Fruit fly (Drosophila melanogaster) whole organism, embryonic: ENCODE results near the gene PDCD-5.

Source experiments
- ATbp ChIP-seq: fragments of 200-800 bp; sonication (Bioruptor generic); optimal IDR thresholded peaks from 2 replicates; lab custom pipeline; 2017; ENCODE audit warnings: missing biosample characterization, mild to moderate bottlenecking, missing genetic modification characterization, missing genetic modification reagents
- CG12942 ChIP-seq: fragments of 200-800 bp; sonication (Bioruptor generic); optimal IDR thresholded peaks from 3 replicates; lab custom pipeline; 2016; ENCODE audit warnings: missing biosample characterization, missing genetic modification characterization
- CG13123 ChIP-seq: fragments of 200-800 bp; sonication (Bioruptor generic); optimal IDR thresholded peaks from 2 replicates; lab custom pipeline; 2016; ENCODE audit warnings: missing biosample characterization, missing genetic modification characterization
- CG14965 ChIP-seq: fragments of 200-800 bp; sonication (Bioruptor generic); optimal IDR thresholded peaks from 2 replicates; lab custom pipeline; 2016; ENCODE audit warnings: missing biosample characterization, missing genetic modification characterization, borderline replicate concordance
- CG15269 ChIP-seq: fragments of 200-800 bp; sonication (Bioruptor generic); optimal IDR thresholded peaks from 2 replicates; lab custom pipeline; 2018; ENCODE audit warnings: missing biosample characterization, mild to moderate bottlenecking, missing genetic modification characterization, moderate library complexity
- CG15479 ChIP-seq: fragments of 200-800 bp; sonication (Bioruptor generic); optimal IDR thresholded peaks from 3 replicates; lab custom pipeline; 2019; ENCODE audit warnings: missing biosample characterization, mild to moderate bottlenecking, missing genetic modification characterization, moderate library complexity
- CG16815 ChIP-seq: fragments of 200-800 bp; sonication (Bioruptor generic); optimal IDR thresholded peaks from 3 replicates; lab custom pipeline; 2017; ENCODE audit warnings: missing biosample characterization, mild to moderate bottlenecking, missing genetic modification characterization
- CG17612 ChIP-seq: fragments of 200-800 bp; sonication (Bioruptor generic); IDR thresholded peaks from 2 replicates; pipeline ENCODE4 v1.3.6; 2022; ENCODE audit warnings: missing biosample characterization, missing genetic modification characterization
- CG18764 ChIP-seq: fragments of 200-800 bp; sonication (Bioruptor generic); optimal IDR thresholded peaks from 3 replicates; lab custom pipeline; 2016; ENCODE audit warnings: missing biosample characterization, missing genetic modification characterization
- CG32767 ChIP-seq: fragments of 200-800 bp; sonication (Bioruptor generic); IDR thresholded peaks from 2 replicates; pipeline ENCODE4 v1.3.6; 2022; ENCODE audit warnings: missing biosample characterization, missing genetic modification characterization
- CG3995 ChIP-seq: fragments of 200-800 bp; sonication (Bioruptor generic); optimal IDR thresholded peaks from 3 replicates; lab custom pipeline; 2016; ENCODE audit warnings: missing biosample characterization, missing genetic modification characterization
- CG4282 ChIP-seq: fragments of 200-800 bp; sonication (Bioruptor generic); optimal IDR thresholded peaks from 2 replicates; lab custom pipeline; 2016; ENCODE audit warnings: missing biosample characterization, missing genetic modification characterization
- CG4707 ChIP-seq: fragments of 200-800 bp; sonication (Bioruptor generic); optimal IDR thresholded peaks from 2 replicates; lab custom pipeline; 2018; ENCODE audit warnings: missing biosample characterization, mild to moderate bottlenecking, missing genetic modification characterization, moderate library complexity
- CTCF ChIP-seq: fragments of 200-800 bp; sonication (Bioruptor generic); optimal IDR thresholded peaks from 2 replicates; lab custom pipeline; 2017; ENCODE audit warnings: missing biosample characterization, mild to moderate bottlenecking, missing genetic modification characterization, moderate library complexity
- D19A ChIP-seq: fragments of 200-800 bp; optimal IDR thresholded peaks from 3 replicates; lab custom pipeline; 2019; ENCODE audit warnings: missing biosample characterization, mild to moderate bottlenecking, missing genetic modification characterization, moderate library complexity
- Dbx ChIP-seq: fragments of 200-800 bp; sonication (Bioruptor generic); IDR thresholded peaks from 3 replicates; pipeline ENCODE4 v1.3.6; 2022; ENCODE audit warnings: missing biosample characterization, missing genetic modification characterization
- Elba2 ChIP-seq: fragments of 200-800 bp; sonication (Bioruptor generic); optimal IDR thresholded peaks from 3 replicates; lab custom pipeline; 2016; ENCODE audit warnings: missing biosample characterization, missing genetic modification characterization
- HLH4C ChIP-seq: fragments of 200-800 bp; sonication (Bioruptor generic); IDR thresholded peaks from 3 replicates; pipeline ENCODE4 v1.3.6; 2022; ENCODE audit warnings: missing biosample characterization, missing genetic modification characterization; ENCODE audit not compliant: partially characterized antibody
- HLH54F ChIP-seq: fragments of 200-800 bp; sonication (Bioruptor generic); optimal IDR thresholded peaks from 3 replicates; lab custom pipeline; 2016; ENCODE audit warnings: missing biosample characterization, missing genetic modification characterization
- HmgD ChIP-seq: fragments of 200-800 bp; sonication (Bioruptor generic); optimal IDR thresholded peaks from 3 replicates; lab custom pipeline; 2016; ENCODE audit warnings: missing biosample characterization, missing genetic modification characterization
- Hr78 ChIP-seq, 2 experiments: fragments of 200-800 bp in 1 of 2; fragments of >200 bp in 1 of 2; sonication (Bioruptor generic) in 1 of 2; optimal IDR thresholded peaks; 2 replicates each; lab custom pipeline; 2017 to 2019; ENCODE audit warnings: missing biosample characterization in 2 of 2, missing genetic modification characterization in 2 of 2, mild to moderate bottlenecking in 1 of 2, moderate library complexity in 1 of 2
- Kr ChIP-seq: fragments of 200-800 bp; sonication (Bioruptor generic); optimal IDR thresholded peaks from 2 replicates; lab custom pipeline; 2017; ENCODE audit warnings: missing biosample characterization, mild to moderate bottlenecking, missing genetic modification characterization
- NFAT ChIP-seq: fragments of 200-800 bp; sonication (Bioruptor generic); IDR thresholded peaks from 2 replicates; pipeline ENCODE4 v1.3.6; 2022; ENCODE audit warnings: missing biosample characterization, missing genetic modification characterization
- Sox100B ChIP-seq: fragments of 200-800 bp; sonication (Bioruptor generic); optimal IDR thresholded peaks from 3 replicates; lab custom pipeline; 2018; ENCODE audit warnings: missing biosample characterization, mild to moderate bottlenecking, missing genetic modification characterization
- Taf1 ChIP-seq: fragments of 200-800 bp; sonication (Bioruptor generic); IDR thresholded peaks from 2 replicates; pipeline ENCODE4 v1.3.6; 2022; ENCODE audit warnings: missing biosample characterization, missing genetic modification characterization
- Trl ChIP-seq, 3 experiments: fragments of >200 bp in 2 of 3; fragments of 200-800 bp in 1 of 3; sonication (Bioruptor generic) in 1 of 3; optimal IDR thresholded peaks; 2 replicates in 1 of 3; 3 replicates in 2 of 3; lab custom pipeline; 2016 to 2017; ENCODE audit warnings: missing biosample characterization in 1 of 3, missing genetic modification characterization in 1 of 3
- Xrp1 ChIP-seq: fragments of 200-800 bp; sonication (Bioruptor generic); IDR thresholded peaks from 2 replicates; pipeline ENCODE4 v1.3.6; 2022; ENCODE audit warnings: missing biosample characterization, missing genetic modification characterization
- ab ChIP-seq: fragments of 200-800 bp; sonication (Bioruptor generic); optimal IDR thresholded peaks from 2 replicates; lab custom pipeline; 2016; ENCODE audit warnings: missing biosample characterization, missing genetic modification characterization
- ara ChIP-seq: fragments of 200-800 bp; sonication (Bioruptor generic); IDR thresholded peaks from 2 replicates; pipeline ENCODE4 v1.3.6; 2022; ENCODE audit warnings: missing biosample characterization, missing genetic modification characterization
- chinmo ChIP-seq: fragments of 200-800 bp; sonication (Bioruptor generic); IDR thresholded peaks from 4 replicates; pipeline ENCODE4 v1.3.6; 2022; ENCODE audit warnings: missing biosample characterization, missing genetic modification characterization; ENCODE audit not compliant: partially characterized antibody
- dmrt99B ChIP-seq: fragments of 200-800 bp; sonication (Bioruptor generic); optimal IDR thresholded peaks from 2 replicates; lab custom pipeline; 2018; ENCODE audit warnings: missing biosample characterization, mild to moderate bottlenecking, missing genetic modification characterization, moderate library complexity
- eyg ChIP-seq: fragments of 200-800 bp; sonication (Bioruptor generic); optimal IDR thresholded peaks from 3 replicates; lab custom pipeline; 2016; ENCODE audit warnings: missing biosample characterization, missing genetic modification characterization
- h ChIP-seq: fragments of >200 bp; optimal IDR thresholded peaks from 2 replicates; lab custom pipeline; 2017
- inv ChIP-seq: fragments of 200-800 bp; sonication (Bioruptor generic); IDR thresholded peaks from 2 replicates; pipeline ENCODE4 v1.3.6; 2022; ENCODE audit warnings: missing biosample characterization, missing genetic modification characterization; ENCODE audit not compliant: partially characterized antibody
- nom ChIP-seq: fragments of 200-800 bp; sonication (Bioruptor generic); optimal IDR thresholded peaks from 2 replicates; lab custom pipeline; 2017; ENCODE audit warnings: missing biosample characterization, missing genetic modification characterization, mild to moderate bottlenecking, moderate library complexity, missing genetic modification reagents
- tll ChIP-seq, 2 experiments: fragments of 200-800 bp in 1 of 2; fragments of >200 bp in 1 of 2; sonication (Bioruptor generic) in 1 of 2; optimal IDR thresholded peaks; 2 replicates each; lab custom pipeline; 2017 to 2019; ENCODE audit warnings: missing biosample characterization in 2 of 2, missing genetic modification characterization in 2 of 2, mild to moderate bottlenecking in 1 of 2, moderate library complexity in 1 of 2
- wek ChIP-seq: fragments of 200-800 bp; sonication (Bioruptor generic); optimal IDR thresholded peaks from 3 replicates; lab custom pipeline; 2018; ENCODE audit warnings: missing biosample characterization, mild to moderate bottlenecking, missing genetic modification characterization, moderate library complexity
- wor ChIP-seq: fragments of 200-800 bp; sonication (Bioruptor generic); IDR thresholded peaks from 2 replicates; pipeline ENCODE4 v1.3.6; 2022; ENCODE audit warnings: missing biosample characterization, missing genetic modification characterization
- yki ChIP-seq: fragments of >200 bp; optimal IDR thresholded peaks from 3 replicates; lab custom pipeline; 2018

The PDCD-5 gene

DNA sequence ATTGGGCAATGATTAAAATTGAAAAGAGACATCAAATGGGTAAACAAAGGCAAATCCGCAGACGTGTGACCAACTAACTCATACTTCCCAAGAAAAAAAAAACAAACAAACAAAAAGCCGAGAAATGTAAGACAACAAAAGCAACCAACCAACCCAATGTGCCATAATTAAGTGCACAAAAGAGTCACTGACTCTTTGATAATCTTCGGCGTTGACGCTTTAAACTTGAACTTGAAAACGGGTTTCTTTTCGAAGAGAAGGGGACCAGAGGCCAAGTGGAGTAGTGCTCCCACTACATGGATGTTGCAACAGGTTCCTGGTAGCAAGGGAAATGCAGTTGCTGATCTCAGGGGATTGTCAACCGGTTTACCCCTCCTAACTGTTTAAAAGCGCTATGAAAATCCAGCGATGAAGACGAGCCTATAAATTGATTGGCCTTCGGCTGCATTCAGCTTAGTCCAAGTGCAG, 48.2 kb upstream of the PDCD-5 start, which contains the start of gene CG13064 (continued):
- no peak for TF ChIP-seq D19A
- peak; percentile 8 for TF ChIP-seq nom (GFP tag; lab: Kevin White, UChicago)
- TF ChIP-seq chinmo (GFP tag; lab: Robert Waterston, UW): 0 out of 4 replicates have a peak, but pooled peaks have one; percentile 65
- no peak for TF ChIP-seq Taf1 (GFP tag; lab: Robert Waterston, UW)
- TF ChIP-seq Elba2 (GFP tag; lab: Kevin White, UChicago): no peak
- TF ChIP-seq CG15269: peak; percentile 27
- TF ChIP-seq ara: no peak
- no peak for TF ChIP-seq CG18764 (GFP tag; lab: Kevin White, UChicago)
- TF ChIP-seq eyg (GFP tag; lab: Kevin White, UChicago): no peak
- TF ChIP-seq HLH54F: no peak
- TF ChIP-seq CG3995 (GFP tag; lab: Kevin White, UChicago): no peak
- TF ChIP-seq CG12942 (GFP tag; lab: Kevin White, UChicago): no peak
- TF ChIP-seq Hr78 (GFP tag; optimal IDR thresholded peaks at IDR 0.05; lab: Kevin White, UChicago): peak in 1 of 2 experiments; percentile 87
- no peak for TF ChIP-seq CG4707 (GFP tag; lab: Kevin White, UChicago)
- TF ChIP-seq Kr (GFP tag; lab: Kevin White, UChicago): no peak

DNA sequence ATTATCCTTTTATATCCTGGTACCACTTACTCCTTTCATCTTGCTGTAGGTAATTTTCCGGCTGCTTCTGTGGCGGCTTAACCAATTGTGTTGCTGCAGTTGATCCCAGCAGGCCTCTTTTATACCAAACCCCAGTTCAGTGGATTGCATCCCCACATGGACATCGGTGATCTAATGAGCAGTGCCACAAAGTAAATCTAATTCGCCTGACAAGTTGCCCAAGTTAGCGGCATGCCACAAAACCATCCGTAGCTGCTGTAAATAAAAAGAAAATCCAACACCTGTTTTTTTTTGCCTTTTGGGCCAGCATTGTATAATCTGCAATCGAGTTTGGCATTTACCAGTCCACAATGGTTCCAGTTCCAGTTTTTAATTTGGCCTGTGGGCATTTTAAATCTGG, 47.3 kb upstream of the PDCD-5 start, which contains the start of gene CG13050:
TSS of gene CG13050 (minus strand) at position 101 of the 400 bp plus-strand sequence.
- no peak for TF ChIP-seq Elba2 (GFP tag; lab: Kevin White, UChicago)
- TF ChIP-seq CG16815 (GFP tag; lab: Kevin White, UChicago): no peak
- TF ChIP-seq NFAT (GFP tag; lab: Robert Waterston, UW): no peak
- TF ChIP-seq CG15479 (GFP tag; lab: Kevin White, UChicago): no peak
- no peak for TF ChIP-seq Trl (optimal IDR thresholded peaks at IDR 0.05; lab: Kevin White, UChicago)
- TF ChIP-seq Trl (GFP tag; optimal IDR thresholded peaks at IDR 0.05; lab: Kevin White, UChicago): no peak
- TF ChIP-seq wor (GFP tag; lab: Robert Waterston, UW): no peak
- TF ChIP-seq CG4282 (GFP tag; lab: Kevin White, UChicago): no peak
- TF ChIP-seq CTCF: no peak
- no peak for TF ChIP-seq ab
- no peak for TF ChIP-seq ATbp (GFP tag; lab: Kevin White, UChicago)
- TF ChIP-seq yki (lab: Kevin White, UChicago): no peak
- TF ChIP-seq inv (GFP tag; lab: Robert Waterston, UW): no peak
- TF ChIP-seq CG17612 (GFP tag; lab: Robert Waterston, UW): no peak

DNA sequence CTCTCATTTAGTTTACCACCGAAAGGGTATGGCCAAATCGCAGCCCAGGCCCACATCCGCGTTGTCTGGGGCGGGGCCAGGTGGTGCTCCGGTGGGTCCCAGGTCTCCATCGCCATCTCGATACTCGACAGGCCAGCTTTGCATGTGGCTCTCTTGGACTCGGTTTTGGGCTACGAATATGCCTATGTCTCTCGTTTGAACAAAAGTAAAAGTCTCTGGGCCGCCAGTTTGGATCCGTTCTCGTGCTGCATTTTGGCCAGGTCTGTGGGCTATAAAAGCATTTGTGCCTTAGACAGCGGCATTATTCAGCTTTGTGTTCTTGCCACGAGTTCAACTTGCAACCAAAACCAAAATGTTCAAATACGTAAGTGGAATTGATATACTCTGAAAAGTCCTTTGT, 45.3 kb upstream of the PDCD-5 start, which contains the start of gene CG13065:
TSS of gene CG13065 (plus strand) at position 301 of the 400 bp plus-strand sequence.
- no peak for TF ChIP-seq CG32767 (GFP tag; lab: Robert Waterston, UW)
- TF ChIP-seq HmgD (GFP tag; lab: Kevin White, UChicago): no peak
- TF ChIP-seq Sox100B (GFP tag; lab: Kevin White, UChicago): no peak
- TF ChIP-seq Xrp1 (GFP tag; lab: Robert Waterston, UW): no peak
- TF ChIP-seq CG13123 (GFP tag; lab: Kevin White, UChicago): no peak
- TF ChIP-seq wek (GFP tag; lab: Kevin White, UChicago): no peak
- TF ChIP-seq dmrt99B (tag; lab: Kevin White, UChicago): no peak
- no peak for TF ChIP-seq NFAT (GFP tag; lab: Robert Waterston, UW)
- TF ChIP-seq CG14965 (GFP tag; lab: Kevin White, UChicago): no peak
- TF ChIP-seq h (lab: Kevin White, UChicago): no peak
- no peak for TF ChIP-seq HLH4C (GFP tag; lab: Robert Waterston, UW)
- TF ChIP-seq ara: no peak
- no peak for TF ChIP-seq tll (GFP tag; optimal IDR thresholded peaks at IDR 0.05; lab: Kevin White, UChicago)
- no peak for TF ChIP-seq Dbx (GFP tag; lab: Robert Waterston, UW)
- TF ChIP-seq, all 482 proteins: peak for 0
